Fruit fly (Drosophila melanogaster) whole organism, embryonic: Measurements from ENCODE around the gene CG42268.
A peak's percentile ranks its signal among the peaks of the same experiment; 100 is the strongest.

Experiments used
- Aef1 ChIP-seq: fragments of 200-800 bp; sonication (Bioruptor generic); IDR thresholded peaks from 3 replicates; pipeline ENCODE4 v1.3.6; 2022; ENCODE audit warnings: missing biosample characterization, missing genetic modification characterization
- Bdp1 ChIP-seq: fragments of 200-800 bp; sonication (Bioruptor generic); optimal IDR thresholded peaks from 3 replicates; lab custom pipeline; 2016; ENCODE audit warnings: missing biosample characterization, missing genetic modification characterization
- CG1024 ChIP-seq: fragments of 200-800 bp; sonication (Bioruptor generic); IDR thresholded peaks from 2 replicates; pipeline ENCODE4 v1.3.6; 2022; ENCODE audit warnings: missing biosample characterization, missing genetic modification characterization
- CG10431 ChIP-seq: fragments of 200-800 bp; sonication (Bioruptor generic); optimal IDR thresholded peaks from 3 replicates; lab custom pipeline; 2018; ENCODE audit warnings: missing biosample characterization, mild to moderate bottlenecking, missing genetic modification characterization
- CG10979 ChIP-seq: fragments of 200-800 bp; sonication (Bioruptor generic); optimal IDR thresholded peaks from 2 replicates; lab custom pipeline; 2018; ENCODE audit warnings: missing biosample characterization, mild to moderate bottlenecking, missing genetic modification characterization, moderate library complexity
- CG11398 ChIP-seq: fragments of 200-800 bp; sonication (Bioruptor generic); optimal IDR thresholded peaks from 2 replicates; lab custom pipeline; 2016; ENCODE audit warnings: missing biosample characterization, missing genetic modification characterization
- CG12104 ChIP-seq: fragments of 200-800 bp; sonication (Bioruptor generic); optimal IDR thresholded peaks from 3 replicates; lab custom pipeline; 2016; ENCODE audit warnings: missing biosample characterization, missing genetic modification characterization
- CG14441 ChIP-seq: fragments of 200-800 bp; sonication (Bioruptor generic); IDR thresholded peaks from 2 replicates; pipeline ENCODE4 v1.3.6; 2022; ENCODE audit warnings: missing biosample characterization, missing genetic modification characterization
- CG14710 ChIP-seq: fragments of 200-800 bp; sonication (Bioruptor generic); optimal IDR thresholded peaks from 3 replicates; lab custom pipeline; 2019; ENCODE audit warnings: missing biosample characterization, mild to moderate bottlenecking, missing genetic modification characterization, moderate library complexity
- CG15011 ChIP-seq: fragments of 200-800 bp; sonication (Bioruptor generic); optimal IDR thresholded peaks from 3 replicates; lab custom pipeline; 2018; ENCODE audit warnings: missing biosample characterization, mild to moderate bottlenecking, missing genetic modification characterization
- CG16863 ChIP-seq: fragments of 200-800 bp; sonication (Bioruptor generic); optimal IDR thresholded peaks from 3 replicates; lab custom pipeline; 2016; ENCODE audit warnings: missing biosample characterization, missing genetic modification characterization
- CG18476 ChIP-seq: fragments of 200-800 bp; sonication (Bioruptor generic); optimal IDR thresholded peaks from 2 replicates; lab custom pipeline; 2016; ENCODE audit warnings: missing biosample characterization, mild to moderate bottlenecking, missing genetic modification characterization
- CG31441 ChIP-seq: fragments of 200-800 bp; sonication (Bioruptor generic); IDR thresholded peaks from 2 replicates; pipeline ENCODE4 v1.3.6; 2022; ENCODE audit warnings: missing biosample characterization, missing genetic modification characterization
- CG34224 ChIP-seq: fragments of 200-800 bp; sonication (Bioruptor generic); IDR thresholded peaks from 3 replicates; pipeline ENCODE4 v1.3.6; 2022; ENCODE audit warnings: missing biosample characterization, missing genetic modification characterization; ENCODE audit not compliant: partially characterized antibody
- CG4360 ChIP-seq: fragments of 200-800 bp; sonication (Bioruptor generic); IDR thresholded peaks from 2 replicates; pipeline ENCODE4 v1.3.6; 2022; ENCODE audit warnings: missing biosample characterization, missing genetic modification characterization
- CG4820 ChIP-seq: fragments of 200-800 bp; sonication (Bioruptor generic); optimal IDR thresholded peaks from 3 replicates; lab custom pipeline; 2016; ENCODE audit warnings: missing biosample characterization, missing genetic modification characterization
- CG6813 ChIP-seq: fragments of 200-800 bp; sonication (Bioruptor generic); optimal IDR thresholded peaks from 2 replicates; lab custom pipeline; 2017; ENCODE audit warnings: missing biosample characterization, missing genetic modification characterization, mild to moderate bottlenecking, moderate library complexity, missing genetic modification reagents
- CG7987 ChIP-seq: fragments of 200-800 bp; sonication (Bioruptor generic); optimal IDR thresholded peaks from 2 replicates; lab custom pipeline; 2018; ENCODE audit warnings: missing biosample characterization, mild to moderate bottlenecking, missing genetic modification characterization, moderate library complexity
- CG8290 ChIP-seq, 3 experiments: fragments of 200-800 bp; sonication (Bioruptor generic); optimal IDR thresholded peaks; 2 replicates each; lab custom pipeline; 2016 to 2019; ENCODE audit warnings: missing biosample characterization in 3 of 3, missing genetic modification characterization in 3 of 3, mild to moderate bottlenecking in 2 of 3, moderate library complexity in 1 of 3
- CG9609 ChIP-seq: fragments of 200-800 bp; sonication (Bioruptor generic); optimal IDR thresholded peaks from 3 replicates; lab custom pipeline; 2016; ENCODE audit warnings: missing biosample characterization, missing genetic modification characterization
- CTCF ChIP-seq: fragments of 200-800 bp; sonication (Bioruptor generic); optimal IDR thresholded peaks from 2 replicates; lab custom pipeline; 2017; ENCODE audit warnings: missing biosample characterization, mild to moderate bottlenecking, missing genetic modification characterization, moderate library complexity
- CrebB ChIP-seq: fragments of 200-800 bp; sonication (Bioruptor generic); optimal IDR thresholded peaks from 3 replicates; lab custom pipeline; 2018; ENCODE audit warnings: missing biosample characterization, mild to moderate bottlenecking, missing genetic modification characterization
- Dref ChIP-seq: fragments of 200-800 bp; sonication (Bioruptor generic); IDR thresholded peaks from 2 replicates; pipeline ENCODE4 v1.3.6; 2022; ENCODE audit warnings: missing biosample characterization, missing genetic modification characterization
- HLH3B ChIP-seq: fragments of 200-800 bp; sonication (Bioruptor generic); IDR thresholded peaks from 2 replicates; pipeline ENCODE4 v1.3.6; 2022; ENCODE audit warnings: missing biosample characterization, missing genetic modification characterization
- HmgD ChIP-seq: fragments of 200-800 bp; sonication (Bioruptor generic); optimal IDR thresholded peaks from 3 replicates; lab custom pipeline; 2016; ENCODE audit warnings: missing biosample characterization, missing genetic modification characterization
- Jarid2 ChIP-seq: fragments of 200-800 bp; sonication (Bioruptor generic); optimal IDR thresholded peaks from 3 replicates; lab custom pipeline; 2017; ENCODE audit warnings: mild to moderate bottlenecking, missing biosample characterization, missing genetic modification reagents, missing genetic modification characterization
- NK7.1 ChIP-seq: fragments of 200-800 bp; sonication (Bioruptor generic); optimal IDR thresholded peaks from 3 replicates; lab custom pipeline; 2016; ENCODE audit warnings: missing biosample characterization, missing genetic modification characterization
- Oli ChIP-seq: fragments of 200-800 bp; sonication (Bioruptor generic); optimal IDR thresholded peaks from 2 replicates; lab custom pipeline; 2018; ENCODE audit warnings: missing biosample characterization, mild to moderate bottlenecking, missing genetic modification characterization, moderate library complexity
- Optix ChIP-seq: fragments of 200-800 bp; sonication (Bioruptor generic); IDR thresholded peaks from 3 replicates; pipeline ENCODE4 v1.3.6; 2022; ENCODE audit warnings: missing biosample characterization, missing genetic modification characterization
- Ravus ChIP-seq: fragments of 200-800 bp; sonication (Bioruptor generic); IDR thresholded peaks from 2 replicates; pipeline ENCODE4 v1.3.6; 2022; ENCODE audit warnings: missing biosample characterization, missing genetic modification characterization
- Side ChIP-seq: fragments of 200-800 bp; sonication (Bioruptor generic); optimal IDR thresholded peaks from 2 replicates; lab custom pipeline; 2016; ENCODE audit warnings: missing biosample characterization, missing genetic modification characterization
- abd-A ChIP-seq: fragments of 200-800 bp; sonication (Bioruptor generic); optimal IDR thresholded peaks from 3 replicates; lab custom pipeline; 2019; ENCODE audit warnings: missing biosample characterization, mild to moderate bottlenecking, missing genetic modification characterization, moderate library complexity
- aop ChIP-seq: fragments of 200-800 bp; sonication (Bioruptor generic); IDR thresholded peaks from 2 replicates; pipeline ENCODE4 v1.3.6; 2022; ENCODE audit warnings: missing biosample characterization, missing genetic modification characterization
- corto ChIP-seq: fragments of 200-800 bp; sonication (Bioruptor generic); optimal IDR thresholded peaks from 2 replicates; lab custom pipeline; 2016; ENCODE audit warnings: missing biosample characterization, mild to moderate bottlenecking, missing genetic modification characterization, moderate library complexity
- crol ChIP-seq: fragments of 200-800 bp; sonication (Bioruptor generic); IDR thresholded peaks from 2 replicates; pipeline ENCODE4 v1.3.6; 2022; ENCODE audit warnings: missing biosample characterization, missing genetic modification characterization
- dmrt11E ChIP-seq: fragments of 200-800 bp; sonication (Bioruptor generic); optimal IDR thresholded peaks from 3 replicates; lab custom pipeline; 2018; ENCODE audit warnings: missing biosample characterization, mild to moderate bottlenecking, missing genetic modification characterization, moderate library complexity
- dmrt99B ChIP-seq: fragments of 200-800 bp; sonication (Bioruptor generic); optimal IDR thresholded peaks from 2 replicates; lab custom pipeline; 2018; ENCODE audit warnings: missing biosample characterization, mild to moderate bottlenecking, missing genetic modification characterization, moderate library complexity
- dysf ChIP-seq: fragments of 200-800 bp; sonication (Bioruptor generic); IDR thresholded peaks from 3 replicates; pipeline ENCODE4 v1.3.6; 2022; ENCODE audit warnings: missing biosample characterization, missing genetic modification characterization
- ems ChIP-seq: fragments of 200-800 bp; sonication (Bioruptor generic); optimal IDR thresholded peaks from 3 replicates; lab custom pipeline; 2016; ENCODE audit warnings: missing biosample characterization, missing genetic modification characterization
- gcm ChIP-seq: fragments of 200-800 bp; sonication (Bioruptor generic); optimal IDR thresholded peaks from 2 replicates; lab custom pipeline; 2019; ENCODE audit warnings: missing biosample characterization, mild to moderate bottlenecking, missing genetic modification characterization, moderate library complexity
- h ChIP-seq: fragments of >200 bp; optimal IDR thresholded peaks from 2 replicates; lab custom pipeline; 2017
- nau ChIP-seq: fragments of 200-800 bp; sonication (Bioruptor generic); optimal IDR thresholded peaks from 3 replicates; lab custom pipeline; 2017; ENCODE audit warnings: missing biosample characterization, mild to moderate bottlenecking, missing genetic modification characterization, missing genetic modification reagents
- nom ChIP-seq: fragments of 200-800 bp; sonication (Bioruptor generic); optimal IDR thresholded peaks from 2 replicates; lab custom pipeline; 2017; ENCODE audit warnings: missing biosample characterization, missing genetic modification characterization, mild to moderate bottlenecking, moderate library complexity, missing genetic modification reagents
- otp ChIP-seq: fragments of 200-800 bp; sonication (Bioruptor generic); IDR thresholded peaks from 3 replicates; pipeline ENCODE4, ENCODE4 v1.3.6; 2022; ENCODE audit warnings: missing biosample characterization, missing genetic modification characterization
- pzg ChIP-seq: fragments of 200-800 bp; sonication (Bioruptor generic); optimal IDR thresholded peaks from 3 replicates; lab custom pipeline; 2018; ENCODE audit warnings: missing biosample characterization, mild to moderate bottlenecking, missing genetic modification characterization, moderate library complexity
- ranshi ChIP-seq: fragments of 200-800 bp; sonication (Bioruptor generic); IDR thresholded peaks from 2 replicates; pipeline ENCODE4 v1.3.6; 2022; ENCODE audit warnings: missing biosample characterization, missing genetic modification characterization
- row ChIP-seq: fragments of 200-800 bp; sonication (Bioruptor generic); IDR thresholded peaks from 3 replicates; pipeline ENCODE4 v1.3.6; 2022; ENCODE audit warnings: missing biosample characterization, missing genetic modification characterization
- sd ChIP-seq: fragments of 200-800 bp; sonication (Bioruptor generic); optimal IDR thresholded peaks from 3 replicates; lab custom pipeline; 2018; ENCODE audit warnings: missing biosample characterization, mild to moderate bottlenecking, missing genetic modification characterization, moderate library complexity
- sim ChIP-seq: fragments of 200-800 bp; sonication (Bioruptor generic); IDR thresholded peaks from 2 replicates; pipeline ENCODE4 v1.3.6; 2022; ENCODE audit warnings: missing biosample characterization, missing genetic modification characterization
- stwl ChIP-seq: fragments of 200-800 bp; sonication (Bioruptor generic); optimal IDR thresholded peaks from 3 replicates; lab custom pipeline; 2018; ENCODE audit warnings: missing biosample characterization, mild to moderate bottlenecking, missing genetic modification characterization, moderate library complexity
- tap ChIP-seq: fragments of 200-800 bp; optimal IDR thresholded peaks from 3 replicates; lab custom pipeline; 2019; ENCODE audit warnings: missing biosample characterization, mild to moderate bottlenecking, missing genetic modification characterization, moderate library complexity
- wor ChIP-seq: fragments of 200-800 bp; sonication (Bioruptor generic); IDR thresholded peaks from 2 replicates; pipeline ENCODE4 v1.3.6; 2022; ENCODE audit warnings: missing biosample characterization, missing genetic modification characterization

CG42268 gene

dm6 chr3L:9718929-9719328, 41.3 kb downstream of the CG42268 start, which contains the start of the genes CG18178 and CG14174 (continued):
- peak; percentile 74 for TF ChIP-seq CG10979 (tag; lab: Kevin White, UChicago)
- TF ChIP-seq NK7.1 (GFP tag; lab: Kevin White, UChicago): no peak
- no peak for TF ChIP-seq Ravus
- TF ChIP-seq dmrt11E: peak; percentile 79
- TF ChIP-seq CG14710: peak; percentile 86
- TF ChIP-seq corto (GFP tag; lab: Kevin White, UChicago): no peak
- no peak for TF ChIP-seq Optix (GFP tag; lab: Robert Waterston, UW)
- peak; percentile 35 for TF ChIP-seq stwl (tag; lab: Kevin White, UChicago)
- no peak for TF ChIP-seq CG6813 (GFP tag; lab: Kevin White, UChicago)
- TF ChIP-seq CG31441 (GFP tag; lab: Robert Waterston, UW): peak; percentile 69
- TF ChIP-seq HmgD (GFP tag; lab: Kevin White, UChicago): no peak
- peak; percentile 65 for TF ChIP-seq Aef1 (GFP tag; lab: Robert Waterston, UW)
- TF ChIP-seq CG14441 (GFP tag; lab: Robert Waterston, UW): peak; percentile 42; the same call in 1 of the 2 replicates
- no peak for TF ChIP-seq ems
- peak; percentile 81 for TF ChIP-seq CG4820 (GFP tag; lab: Kevin White, UChicago)
- TF ChIP-seq CG34224 (GFP tag; lab: Robert Waterston, UW): no peak
- peak; percentile 14 for TF ChIP-seq CrebB (tag; lab: Kevin White, UChicago)
- no peak for TF ChIP-seq Jarid2 (GFP tag; lab: Kevin White, UChicago)
- TF ChIP-seq nom (GFP tag; lab: Kevin White, UChicago): peak; percentile 34
- no peak for TF ChIP-seq Bdp1
- no peak for TF ChIP-seq h (lab: Kevin White, UChicago)
- peak; percentile 68 for TF ChIP-seq Oli (tag; lab: Kevin White, UChicago)
- no peak for TF ChIP-seq nau (GFP tag; lab: Kevin White, UChicago)
- no peak for TF ChIP-seq CG4360 (GFP tag; lab: Robert Waterston, UW)
- TF ChIP-seq CG12104: peak; percentile 28
- TF ChIP-seq dysf (GFP tag; lab: Robert Waterston, UW): peak; percentile 68; the same call in 2 of the 3 replicates
- no peak for TF ChIP-seq CG15011 (GFP tag; lab: Kevin White, UChicago)
- no peak for TF ChIP-seq CTCF
- no peak for TF ChIP-seq sim (GFP tag; lab: Robert Waterston, UW)
- peak; percentile 65 for TF ChIP-seq CG8290 (GFP tag; optimal IDR thresholded peaks at IDR 0.05; lab: Kevin White, UChicago)
- TF ChIP-seq CG8290 (tag; optimal IDR thresholded peaks at IDR 0.05; lab: Kevin White, UChicago): no peak
- TF ChIP-seq CG9609 (GFP tag; lab: Kevin White, UChicago): no peak
- no peak for TF ChIP-seq Side (GFP tag; lab: Kevin White, UChicago)
- TF ChIP-seq otp (GFP tag; lab: Robert Waterston, UW): no peak
- TF ChIP-seq ranshi (GFP tag; lab: Robert Waterston, UW): peak; percentile 50; the same call in 1 of the 2 replicates
- TF ChIP-seq tap: peak; percentile 42
- TF ChIP-seq crol (GFP tag; lab: Robert Waterston, UW): no peak
- TF ChIP-seq CG10431 (GFP tag; lab: Kevin White, UChicago): peak; percentile 42
- no peak; the same call in 1 of the 2 replicates for TF ChIP-seq Dref (GFP tag; lab: Robert Waterston, UW)
- TF ChIP-seq wor: peak; percentile 56; the same call in 1 of the 2 replicates
- TF ChIP-seq aop (GFP tag; lab: Robert Waterston, UW): no peak
- peak; percentile 68 for TF ChIP-seq HLH3B (GFP tag; lab: Robert Waterston, UW)
- no peak for TF ChIP-seq CG11398 (GFP tag; lab: Kevin White, UChicago)
- peak; percentile 47 for TF ChIP-seq pzg (GFP tag; lab: Kevin White, UChicago)
- no peak for TF ChIP-seq sd (tag; lab: Kevin White, UChicago)
- no peak for TF ChIP-seq CG16863 (GFP tag; lab: Kevin White, UChicago)
- TF ChIP-seq CG1024: no peak
- peak; percentile 35 for TF ChIP-seq gcm (GFP tag; lab: Kevin White, UChicago)
- TF ChIP-seq CG7987 (GFP tag; lab: Kevin White, UChicago): no peak
- TF ChIP-seq abd-A (tag; lab: Kevin White, UChicago): no peak
- peak; percentile 90 for TF ChIP-seq row
- peak; percentile 38 for TF ChIP-seq CG18476 (GFP tag; lab: Kevin White, UChicago)
- TF ChIP-seq dmrt99B (tag; lab: Kevin White, UChicago): no peak
